Fruit fly (Drosophila melanogaster) whole organism, adult: ENCODE measurements around the gene CG6937.

Experiments
- CG11617 ChIP-seq: fragments of 200-800 bp; sonication (Bioruptor generic); optimal IDR thresholded peaks from 2 replicates; lab custom pipeline; 2017; ENCODE audit warnings: mild to moderate bottlenecking, missing biosample characterization, missing genetic modification reagents, missing genetic modification characterization
- CG12768 ChIP-seq: fragments of 200-800 bp; sonication (Bioruptor generic); optimal IDR thresholded peaks from 2 replicates; lab custom pipeline; 2017; ENCODE audit warnings: missing biosample characterization, missing genetic modification characterization, mild to moderate bottlenecking, moderate library complexity, missing genetic modification reagents
- CG14711 ChIP-seq: fragments of 200-800 bp; sonication (Bioruptor generic); optimal IDR thresholded peaks from 2 replicates; lab custom pipeline; 2018; ENCODE audit warnings: missing biosample characterization, mild to moderate bottlenecking, missing genetic modification characterization, moderate library complexity
- CG1620 ChIP-seq: fragments of 200-800 bp; sonication (Bioruptor generic); optimal IDR thresholded peaks from 2 replicates; lab custom pipeline; 2016; ENCODE audit warnings: missing biosample characterization, missing genetic modification characterization
- CG33017 ChIP-seq: fragments of 200-800 bp; sonication (Bioruptor generic); optimal IDR thresholded peaks from 2 replicates; lab custom pipeline; 2018; ENCODE audit warnings: missing biosample characterization, mild to moderate bottlenecking, missing genetic modification characterization, moderate library complexity
- CG5204 ChIP-seq: fragments of 200-800 bp; sonication (Bioruptor generic); optimal IDR thresholded peaks from 2 replicates; lab custom pipeline; 2016; ENCODE audit warnings: missing biosample characterization, missing genetic modification characterization
- CG7045 ChIP-seq: fragments of 200-800 bp; sonication (Bioruptor generic); optimal IDR thresholded peaks from 2 replicates; lab custom pipeline; 2017; ENCODE audit warnings: missing biosample characterization, mild to moderate bottlenecking, missing genetic modification characterization
- CG7101 ChIP-seq: fragments of 200-800 bp; sonication (Bioruptor generic); optimal IDR thresholded peaks from 2 replicates; lab custom pipeline; 2018; ENCODE audit warnings: missing biosample characterization, mild to moderate bottlenecking, missing genetic modification characterization, moderate library complexity
- Clk ChIP-seq: fragments of 200-800 bp; sonication (Bioruptor generic); optimal IDR thresholded peaks from 2 replicates; lab custom pipeline; 2017; ENCODE audit warnings: missing biosample characterization, missing genetic modification characterization
- Crg-1 ChIP-seq: fragments of 200-800 bp; sonication (Bioruptor generic); optimal IDR thresholded peaks from 2 replicates; lab custom pipeline; 2016; ENCODE audit warnings: missing biosample characterization, missing genetic modification characterization
- Hr96 ChIP-seq: fragments of 200-800 bp; sonication (Bioruptor generic); optimal IDR thresholded peaks from 2 replicates; lab custom pipeline; 2016; ENCODE audit warnings: missing biosample characterization, missing genetic modification characterization
- Mnt ChIP-seq: fragments of 200-800 bp; sonication (Bioruptor generic); optimal IDR thresholded peaks from 2 replicates; lab custom pipeline; 2016; ENCODE audit warnings: missing biosample characterization, mild to moderate bottlenecking, missing genetic modification characterization
- bab1 ChIP-seq: fragments of 200-800 bp; sonication (Bioruptor generic); optimal IDR thresholded peaks from 3 replicates; lab custom pipeline; 2019; ENCODE audit warnings: missing biosample characterization, mild to moderate bottlenecking, missing genetic modification characterization, moderate library complexity
- cic ChIP-seq: fragments of 200-800 bp; sonication (Bioruptor generic); optimal IDR thresholded peaks from 2 replicates; lab custom pipeline; 2017; ENCODE audit warnings: missing biosample characterization, mild to moderate bottlenecking, missing genetic modification characterization, moderate library complexity
- cnc ChIP-seq, 2 experiments: fragments of >200 bp; optimal IDR thresholded peaks; 2 replicates each; lab custom pipeline; 2017
- kay ChIP-seq: fragments of 200-800 bp; sonication (Bioruptor generic); peaks from one replicate; lab custom pipeline; 2016; ENCODE audit warnings: missing biosample characterization, missing genetic modification characterization, borderline replicate concordance
- ovo ChIP-seq: fragments of 200-800 bp; sonication (Bioruptor generic); optimal IDR thresholded peaks from 2 replicates; lab custom pipeline; 2016; ENCODE audit warnings: missing biosample characterization, missing genetic modification characterization
- pad ChIP-seq: fragments of 200-800 bp; sonication (Bioruptor generic); optimal IDR thresholded peaks from 3 replicates; lab custom pipeline; 2017; ENCODE audit warnings: missing biosample characterization, missing genetic modification characterization, mild to moderate bottlenecking, moderate library complexity, missing genetic modification reagents
- tj ChIP-seq: fragments of 200-800 bp; sonication (Bioruptor generic); optimal IDR thresholded peaks from 3 replicates; lab custom pipeline; 2017; ENCODE audit warnings: missing biosample characterization, mild to moderate bottlenecking, missing genetic modification characterization, moderate library complexity
- toe ChIP-seq: fragments of 200-800 bp; sonication (Bioruptor generic); optimal IDR thresholded peaks from 2 replicates; lab custom pipeline; 2016; ENCODE audit warnings: missing biosample characterization, missing genetic modification characterization

The CG6937 gene

DNA sequence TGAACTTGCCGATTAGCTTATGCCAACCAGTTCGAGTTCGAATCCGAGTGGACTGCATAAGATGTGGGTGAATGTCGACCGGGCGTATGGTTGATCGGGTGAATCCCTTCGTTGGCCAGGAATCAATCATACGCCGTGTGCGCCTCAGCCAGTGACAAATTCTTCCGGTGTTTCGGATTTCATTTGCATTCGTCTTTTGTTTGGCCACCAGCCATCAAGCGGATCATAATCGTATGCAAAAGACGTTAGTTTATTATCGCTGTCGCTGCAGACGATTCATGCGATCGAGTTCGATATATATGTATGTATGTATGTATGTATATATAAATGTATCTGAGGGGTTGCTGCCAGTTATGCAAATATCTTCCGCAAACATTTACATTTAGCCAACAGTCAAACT is 20.5 kb upstream of the CG6937 start:
- TF ChIP-seq CG1620 (GFP tag; lab: Kevin White, UChicago) (no peak), CG7101 (no peak), CG12768 (GFP tag; lab: Kevin White, UChicago) (no peak), tj (GFP tag; lab: Kevin White, UChicago) (no peak), CG5204 (no peak), pad (no peak), CG14711 (tag; lab: Kevin White, UChicago) (no peak), CG11617 (no peak), CG33017 (tag; lab: Kevin White, UChicago) (no peak), kay (no peak), toe (GFP tag; lab: Kevin White, UChicago) (no peak), Hr96 (GFP tag; lab: Kevin White, UChicago) (no peak), cnc (optimal IDR thresholded peaks at IDR 0.05; lab: Kevin White, UChicago) (no peak), CG7045 (GFP tag; lab: Kevin White, UChicago) (no peak)

dm6 chr3R:22564707-22565106 is 19.9 kb upstream of the CG6937 start:
- no peak for TF ChIP-seq CG14711 (tag; lab: Kevin White, UChicago)
- TF ChIP-seq CG7045 (GFP tag; lab: Kevin White, UChicago), result no peak
- TF ChIP-seq CG1620 (GFP tag; lab: Kevin White, UChicago), result no peak
- no peak for TF ChIP-seq CG11617
- TF ChIP-seq toe (GFP tag; lab: Kevin White, UChicago), result no peak

dm6 chr3R:22565732-22566131 is 18.8 kb upstream of the CG6937 start:
- TF ChIP-seq ovo (GFP tag; lab: Kevin White, UChicago), result no peak
- TF ChIP-seq pad, result no peak

DNA sequence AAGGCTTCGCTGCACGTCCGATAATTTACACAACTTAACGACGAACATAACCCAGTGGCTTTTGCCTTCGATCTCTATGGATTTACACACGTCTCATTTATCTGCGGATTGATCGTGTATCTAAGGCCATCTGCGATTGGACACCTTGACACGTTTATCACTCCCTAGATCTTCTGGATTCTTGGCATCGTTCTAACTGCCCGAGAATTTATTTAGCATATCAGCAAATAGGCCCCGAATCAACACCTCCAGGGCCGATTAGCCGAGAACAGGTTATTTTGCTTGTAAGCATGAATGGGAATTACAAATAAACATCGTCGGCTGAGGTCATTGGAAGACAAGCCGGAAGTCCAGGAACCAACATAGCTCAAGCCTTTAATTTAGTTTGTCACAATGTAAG is 16.1 kb upstream of the CG6937 start:
- TF ChIP-seq Crg-1 (GFP tag; lab: Kevin White, UChicago), result no peak
- TF ChIP-seq CG1620 (GFP tag; lab: Kevin White, UChicago), result no peak
- no peak for TF ChIP-seq cnc (optimal IDR thresholded peaks at IDR 0.05; lab: Kevin White, UChicago)
- TF ChIP-seq kay, result no peak
- no peak for TF ChIP-seq CG12768 (GFP tag; lab: Kevin White, UChicago)
- TF ChIP-seq toe (GFP tag; lab: Kevin White, UChicago), result no peak
- TF ChIP-seq Hr96 (GFP tag; lab: Kevin White, UChicago), result no peak
- no peak for TF ChIP-seq CG7101
- no peak for TF ChIP-seq tj (GFP tag; lab: Kevin White, UChicago)
- no peak for TF ChIP-seq pad
- no peak for TF ChIP-seq cic (GFP tag; lab: Kevin White, UChicago)

- TF ChIP-seq CG12768 (GFP tag; lab: Kevin White, UChicago), result no peak
- no peak for TF ChIP-seq tj (GFP tag; lab: Kevin White, UChicago)
- TF ChIP-seq CG14711 (tag; lab: Kevin White, UChicago), result no peak
- no peak for TF ChIP-seq CG7101
- TF ChIP-seq CG33017 (tag; lab: Kevin White, UChicago), result no peak
- no peak for TF ChIP-seq cnc (optimal IDR thresholded peaks at IDR 0.05; lab: Kevin White, UChicago)
- no peak for TF ChIP-seq bab1 (GFP tag; lab: Kevin White, UChicago)
- no peak for TF ChIP-seq CG5204
- no peak for TF ChIP-seq CG7045 (GFP tag; lab: Kevin White, UChicago)
- TF ChIP-seq ovo (GFP tag; lab: Kevin White, UChicago), result no peak
These were observed 14.7 kb upstream of the CG6937 start, which contains the start of gene CG33110 for dm6 chr3R:22569888-22570287. CG33110 (plus strand) TSS chr3R:22570188.

DNA sequence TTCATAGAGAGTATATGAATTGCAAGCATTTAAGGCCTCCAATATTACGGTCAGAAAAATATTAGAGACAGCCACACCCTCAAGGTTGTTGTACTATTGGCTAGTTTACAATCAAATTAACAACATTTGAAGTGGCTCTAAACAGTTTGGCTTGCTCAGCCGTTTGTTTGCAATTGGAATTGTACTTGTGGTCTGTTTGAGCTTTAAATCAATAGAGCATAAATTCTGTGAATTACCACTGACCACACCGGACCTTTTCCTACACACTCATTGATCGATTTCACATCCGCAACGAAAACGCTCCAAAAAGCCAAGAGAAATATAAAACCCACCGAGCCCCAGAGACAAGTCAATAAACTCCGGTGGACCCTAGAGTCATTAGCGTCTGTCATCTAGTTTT is 11.0 kb upstream of the CG6937 start:
- TF ChIP-seq CG33017 (tag; lab: Kevin White, UChicago) (no peak), CG1620 (GFP tag; lab: Kevin White, UChicago) (no peak), Mnt (GFP tag; lab: Kevin White, UChicago) (no peak), CG5204 (no peak), CG14711 (tag; lab: Kevin White, UChicago) (no peak), bab1 (GFP tag; lab: Kevin White, UChicago) (no peak), Hr96 (GFP tag; lab: Kevin White, UChicago) (no peak), CG7101 (no peak), CG7045 (GFP tag; lab: Kevin White, UChicago) (no peak), CG12768 (GFP tag; lab: Kevin White, UChicago) (no peak), tj (GFP tag; lab: Kevin White, UChicago) (no peak), cic (GFP tag; lab: Kevin White, UChicago) (no peak), toe (GFP tag; lab: Kevin White, UChicago) (no peak), kay (no peak), Clk (GFP tag; lab: Kevin White, UChicago) (no peak), Crg-1 (GFP tag; lab: Kevin White, UChicago) (no peak), cnc (optimal IDR thresholded peaks at IDR 0.05; lab: Kevin White, UChicago) (no peak), pad (no peak), CG11617 (no peak)

DNA sequence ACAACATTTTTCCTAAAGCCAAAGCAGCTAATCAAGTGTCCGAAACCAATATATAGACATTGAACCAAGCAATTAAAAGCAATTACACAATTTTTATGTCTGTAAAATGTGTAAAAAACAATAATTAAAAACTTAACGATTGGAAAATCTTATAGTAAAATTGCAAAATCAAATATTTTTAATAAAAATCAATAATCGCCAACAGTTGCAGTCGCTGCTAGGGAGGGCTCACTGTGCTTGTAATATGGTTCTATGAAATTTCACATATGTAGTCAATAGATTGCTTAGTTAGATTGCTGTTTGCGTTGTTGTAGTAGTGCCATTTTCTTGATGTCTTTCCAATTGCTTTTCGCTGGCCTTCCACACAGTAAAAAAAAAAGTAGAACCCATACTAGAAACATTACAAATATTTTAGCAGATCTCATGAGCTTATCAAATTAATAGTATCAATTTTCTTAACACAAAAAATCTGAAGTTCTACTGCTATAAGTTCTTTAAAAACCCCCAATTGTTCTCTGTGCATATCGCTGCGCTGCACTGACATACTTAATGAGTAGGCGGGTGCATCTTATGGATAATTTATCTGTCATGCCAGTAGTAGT is 8.4 kb upstream of the CG6937 start:
- no peak for TF ChIP-seq CG14711 (tag; lab: Kevin White, UChicago)
- TF ChIP-seq pad, result no peak
- no peak for TF ChIP-seq CG1620 (GFP tag; lab: Kevin White, UChicago)
- no peak for TF ChIP-seq CG7045 (GFP tag; lab: Kevin White, UChicago)
- no peak for TF ChIP-seq CG12768 (GFP tag; lab: Kevin White, UChicago)
- TF ChIP-seq CG33017 (tag; lab: Kevin White, UChicago), result no peak
- TF ChIP-seq toe (GFP tag; lab: Kevin White, UChicago), result no peak
- no peak for TF ChIP-seq Mnt (GFP tag; lab: Kevin White, UChicago)
- no peak for TF ChIP-seq CG5204
- TF ChIP-seq cnc (optimal IDR thresholded peaks at IDR 0.05; lab: Kevin White, UChicago), result no peak
- TF ChIP-seq ovo (GFP tag; lab: Kevin White, UChicago), result no peak
- no peak for TF ChIP-seq cic (GFP tag; lab: Kevin White, UChicago)
- no peak for TF ChIP-seq Clk (GFP tag; lab: Kevin White, UChicago)
- no peak for TF ChIP-seq bab1 (GFP tag; lab: Kevin White, UChicago)
- no peak for TF ChIP-seq CG7101
- TF ChIP-seq kay, result no peak
- no peak for TF ChIP-seq CG11617
